Worm (Caenorhabditis elegans) whole organism, early embryonic: ENCODE results near the gene uso-1.

Experiments used
- F13C5.2 ChIP-seq: sonication (generic microtip); optimal IDR thresholded peaks from 2 replicates; lab custom pipeline; 2017; ENCODE audit warnings: mild to moderate bottlenecking, missing genetic modification characterization, inconsistent platforms, missing compliant biosample characterization
- aly-1 ChIP-seq: sonication (generic microtip); optimal IDR thresholded peaks from 2 replicates; lab custom pipeline; 2016; ENCODE audit warnings: missing genetic modification characterization, missing compliant biosample characterization
- ama-1 ChIP-seq: fragments of 150-350 bp; optimal IDR thresholded peaks from 2 replicates; lab custom pipeline; 2014
- ceh-13 ChIP-seq: fragments of 200-800 bp; sonication (Bioruptor generic); optimal IDR thresholded peaks from 2 replicates; lab custom pipeline; 2018; ENCODE audit warnings: mild to moderate bottlenecking, missing genetic modification characterization, missing compliant biosample characterization
- flt-1 ChIP-seq: fragments of 200-800 bp; sonication (Bioruptor generic); IDR thresholded peaks from 2 replicates; pipeline ENCODE4 v1.3.6; 2022; ENCODE audit warnings: missing genetic modification characterization, missing compliant biosample characterization
- hmg-4 ChIP-seq: fragments of 200-800 bp; sonication (Bioruptor generic); optimal IDR thresholded peaks from 2 replicates; lab custom pipeline; 2018; ENCODE audit warnings: mild to moderate bottlenecking, missing genetic modification characterization, missing compliant biosample characterization
- hnd-1 ChIP-seq: sonication (generic microtip); optimal IDR thresholded peaks from 2 replicates; lab custom pipeline; 2016; ENCODE audit warnings: missing genetic modification characterization, missing compliant biosample characterization
- pes-1 ChIP-seq: fragments of 200-800 bp; sonication (Bioruptor generic); IDR thresholded peaks from 2 replicates; pipeline ENCODE4 v1.3.6; 2022; ENCODE audit warnings: missing genetic modification reagents, missing genetic modification characterization, missing compliant biosample characterization
- scrt-1 ChIP-seq: fragments of 200-800 bp; sonication (Bioruptor generic); IDR thresholded peaks from 2 replicates; pipeline ENCODE4 v1.3.6; 2022; ENCODE audit warnings: missing genetic modification characterization, missing compliant biosample characterization
- sea-1 ChIP-seq: fragments of 200-800 bp; sonication (Bioruptor generic); conservative IDR thresholded peaks from 2 replicates; pipeline ENCODE4 v1.3.6; 2022; ENCODE audit warnings: missing genetic modification characterization, missing compliant biosample characterization
- tbx-37 ChIP-seq: fragments of 200-800 bp; sonication (Bioruptor generic); conservative IDR thresholded peaks from 2 replicates; pipeline ENCODE4 v1.3.6; 2022; ENCODE audit warnings: missing genetic modification reagents, missing genetic modification characterization, missing compliant biosample characterization
- tra-4 ChIP-seq: sonication (generic microtip); optimal IDR thresholded peaks from 2 replicates; lab custom pipeline; 2017; ENCODE audit warnings: missing genetic modification characterization, missing compliant biosample characterization

ce11 chrIV:13460876-13461275, 6.3 kb upstream of the uso-1 start, which contains the start of gene Y38H8A.12:
- no peak for TF ChIP-seq hnd-1 (tag; lab: Kevin White, UChicago)
- no peak for TF ChIP-seq hmg-4 (GFP tag; lab: Kevin White, UChicago)
- no peak for TF ChIP-seq ceh-13 (GFP tag; lab: Kevin White, UChicago)
- no peak for TF ChIP-seq ama-1 (lab: Kevin White, UChicago)
- TF ChIP-seq pes-1 (GFP tag; lab: Robert Waterston, UW) = no peak
- no peak for TF ChIP-seq tbx-37 (GFP tag; lab: Robert Waterston, UW)
- no peak for TF ChIP-seq sea-1 (GFP tag; lab: Robert Waterston, UW)
- TF ChIP-seq scrt-1 (GFP tag; lab: Robert Waterston, UW) = no peak
- no peak for TF ChIP-seq tra-4
- TF ChIP-seq aly-1 (tag; lab: Kevin White, UChicago) = no peak
- TF ChIP-seq flt-1 (GFP tag; lab: Robert Waterston, UW) = no peak
- TF ChIP-seq F13C5.2 (tag; lab: Kevin White, UChicago) = no peak
